Fruit fly (Drosophila melanogaster): Measurements from ENCODE around the gene CalpC.
A peak's percentile ranks its signal among the peaks of the same experiment; 100 is the strongest.

Gene CalpC

dm6 chrX:16278783-16279182 is 46.8 kb upstream of the CalpC start:
- TF ChIP-seq CG32264 (GFP tag; optimal IDR thresholded peaks at IDR 0.05) (peak; percentile 54), dmrt93B (GFP tag; optimal IDR thresholded peaks at IDR 0.05) (peak; percentile 71), rgr (GFP tag; optimal IDR thresholded peaks at IDR 0.05) (peak; percentile 84), jim (GFP tag; optimal IDR thresholded peaks at IDR 0.05) (no peak), dl (GFP tag; optimal IDR thresholded peaks at IDR 0.05; ENCODE audit: insufficient read depth in 1 of 2, partially characterized antibody in 2 of 2) (peak in 1 of 2 experiments; percentile 12), sv (GFP tag; optimal IDR thresholded peaks at IDR 0.05) (no peak), Vsx2 (GFP tag; optimal IDR thresholded peaks at IDR 0.05; ENCODE audit: partially characterized antibody) (peak; percentile 72), Mio (GFP tag; optimal IDR thresholded peaks at IDR 0.05) (no peak), Abd-B (GFP tag; optimal IDR thresholded peaks at IDR 0.05) (no peak), CrebA (GFP tag; optimal IDR thresholded peaks at IDR 0.05; ENCODE audit: borderline replicate concordance) (no peak), fru (GFP tag; optimal IDR thresholded peaks at IDR 0.05) (peak; percentile 73), Dfd (GFP tag; optimal IDR thresholded peaks at IDR 0.05) (no peak), ey (GFP tag; optimal IDR thresholded peaks at IDR 0.05) (peak; percentile 81), Hnf4 (GFP tag; optimal IDR thresholded peaks at IDR 0.05) (peak; percentile 68), foxo (GFP tag; optimal IDR thresholded peaks at IDR 0.05) (peak in 1 of 2 experiments; percentile 79), h (GFP tag; optimal IDR thresholded peaks at IDR 0.05) (peak; percentile 81), brk (GFP tag; optimal IDR thresholded peaks at IDR 0.05) (peak; percentile 11), lola (GFP tag; optimal IDR thresholded peaks at IDR 0.05) (no peak), N (GFP tag; optimal IDR thresholded peaks at IDR 0.05) (no peak), Sp1 (GFP tag; optimal IDR thresholded peaks at IDR 0.05) (peak; percentile 93), CG9705 (GFP tag; optimal IDR thresholded peaks at IDR 0.05) (peak; percentile 88), HLH106 (tag; optimal IDR thresholded peaks at IDR 0.05) (peak; percentile 92), tai (GFP tag; optimal IDR thresholded peaks at IDR 0.05) (peak; percentile 6), usp (GFP tag; optimal IDR thresholded peaks at IDR 0.05) (no peak), br (GFP tag; optimal IDR thresholded peaks at IDR 0.05) (peak; percentile 86), Hr83 (GFP tag; optimal IDR thresholded peaks at IDR 0.05; ENCODE audit: poor library complexity, severe bottlenecking) (no peak), Jra (GFP tag; optimal IDR thresholded peaks at IDR 0.05) (no peak), dsf (GFP tag; optimal IDR thresholded peaks at IDR 0.05; ENCODE audit: borderline replicate concordance) (no peak), sage (GFP tag; optimal IDR thresholded peaks at IDR 0.05) (peak; percentile 70), GATAd (GFP tag; optimal IDR thresholded peaks at IDR 0.05) (no peak), Dif (GFP tag; optimal IDR thresholded peaks at IDR 0.05; ENCODE audit: partially characterized antibody) (peak; percentile 28), psq (GFP tag; optimal IDR thresholded peaks at IDR 0.05) (peak; percentile 18), pan (optimal IDR thresholded peaks at IDR 0.05) (no peak), woc (GFP tag; optimal IDR thresholded peaks at IDR 0.05) (peak; percentile 27), Myc (optimal IDR thresholded peaks at IDR 0.05) (no peak), OdsH (GFP tag; optimal IDR thresholded peaks at IDR 0.05) (peak; percentile 83), Hr78 (GFP tag; optimal IDR thresholded peaks at IDR 0.05) (no peak), Rel (GFP tag; optimal IDR thresholded peaks at IDR 0.05) (peak; percentile 71), Rel (tag; optimal IDR thresholded peaks at IDR 0.05) (peak; percentile 76)

dm6 chrX:16279340-16279941 is 46.1 kb upstream of the CalpC start:
- TF ChIP-seq Myc (optimal IDR thresholded peaks at IDR 0.05) (no peak), rgr (GFP tag; optimal IDR thresholded peaks at IDR 0.05) (peak; percentile 89), pan (optimal IDR thresholded peaks at IDR 0.05) (no peak), HLH106 (tag; optimal IDR thresholded peaks at IDR 0.05) (peak; percentile 93), psq (GFP tag; optimal IDR thresholded peaks at IDR 0.05) (peak; percentile 67), fru (GFP tag; optimal IDR thresholded peaks at IDR 0.05) (peak; percentile 94), brk (GFP tag; optimal IDR thresholded peaks at IDR 0.05) (no peak), dmrt93B (GFP tag; optimal IDR thresholded peaks at IDR 0.05) (peak; percentile 92), h (GFP tag; optimal IDR thresholded peaks at IDR 0.05) (peak; percentile 92), sv (GFP tag; optimal IDR thresholded peaks at IDR 0.05) (peak; percentile 68), OdsH (GFP tag; optimal IDR thresholded peaks at IDR 0.05) (peak; percentile 82), lola (GFP tag; optimal IDR thresholded peaks at IDR 0.05) (no peak), dl (GFP tag; optimal IDR thresholded peaks at IDR 0.05; ENCODE audit: insufficient read depth in 1 of 2, partially characterized antibody in 2 of 2) (no peak), Dfd (GFP tag; optimal IDR thresholded peaks at IDR 0.05) (no peak), foxo (GFP tag; optimal IDR thresholded peaks at IDR 0.05) (peak in 1 of 2 experiments; percentile 97), usp (GFP tag; optimal IDR thresholded peaks at IDR 0.05) (no peak), ey (GFP tag; optimal IDR thresholded peaks at IDR 0.05) (peak; percentile 91), Dif (GFP tag; optimal IDR thresholded peaks at IDR 0.05; ENCODE audit: partially characterized antibody) (no peak), sage (GFP tag; optimal IDR thresholded peaks at IDR 0.05) (peak; percentile 61), CG32264 (GFP tag; optimal IDR thresholded peaks at IDR 0.05) (peak; percentile 73), Sp1 (GFP tag; optimal IDR thresholded peaks at IDR 0.05) (peak; percentile 86), br (GFP tag; optimal IDR thresholded peaks at IDR 0.05) (peak; percentile 86), Hr83 (GFP tag; optimal IDR thresholded peaks at IDR 0.05; ENCODE audit: poor library complexity, severe bottlenecking) (peak; percentile 65), Vsx2 (GFP tag; optimal IDR thresholded peaks at IDR 0.05; ENCODE audit: partially characterized antibody) (no peak), woc (GFP tag; optimal IDR thresholded peaks at IDR 0.05) (peak; percentile 48), jim (GFP tag; optimal IDR thresholded peaks at IDR 0.05) (peak; percentile 8), Jra (GFP tag; optimal IDR thresholded peaks at IDR 0.05) (peak; percentile 66), N (GFP tag; optimal IDR thresholded peaks at IDR 0.05) (no peak), Mio (GFP tag; optimal IDR thresholded peaks at IDR 0.05) (peak; percentile 69), CrebA (GFP tag; optimal IDR thresholded peaks at IDR 0.05; ENCODE audit: borderline replicate concordance) (no peak), Abd-B (GFP tag; optimal IDR thresholded peaks at IDR 0.05) (no peak), Hr78 (GFP tag; optimal IDR thresholded peaks at IDR 0.05) (no peak), GATAd (GFP tag; optimal IDR thresholded peaks at IDR 0.05) (no peak), CG9705 (GFP tag; optimal IDR thresholded peaks at IDR 0.05) (peak; percentile 82), dsf (GFP tag; optimal IDR thresholded peaks at IDR 0.05; ENCODE audit: borderline replicate concordance) (no peak), Rel (GFP tag; optimal IDR thresholded peaks at IDR 0.05) (no peak), Rel (tag; optimal IDR thresholded peaks at IDR 0.05) (peak; percentile 89), Hnf4 (GFP tag; optimal IDR thresholded peaks at IDR 0.05) (peak; percentile 88), tai (GFP tag; optimal IDR thresholded peaks at IDR 0.05) (peak; percentile 85)
